Worm (Caenorhabditis elegans): ENCODE data around the gene nduv-2.

nduv-2 gene

DNA sequence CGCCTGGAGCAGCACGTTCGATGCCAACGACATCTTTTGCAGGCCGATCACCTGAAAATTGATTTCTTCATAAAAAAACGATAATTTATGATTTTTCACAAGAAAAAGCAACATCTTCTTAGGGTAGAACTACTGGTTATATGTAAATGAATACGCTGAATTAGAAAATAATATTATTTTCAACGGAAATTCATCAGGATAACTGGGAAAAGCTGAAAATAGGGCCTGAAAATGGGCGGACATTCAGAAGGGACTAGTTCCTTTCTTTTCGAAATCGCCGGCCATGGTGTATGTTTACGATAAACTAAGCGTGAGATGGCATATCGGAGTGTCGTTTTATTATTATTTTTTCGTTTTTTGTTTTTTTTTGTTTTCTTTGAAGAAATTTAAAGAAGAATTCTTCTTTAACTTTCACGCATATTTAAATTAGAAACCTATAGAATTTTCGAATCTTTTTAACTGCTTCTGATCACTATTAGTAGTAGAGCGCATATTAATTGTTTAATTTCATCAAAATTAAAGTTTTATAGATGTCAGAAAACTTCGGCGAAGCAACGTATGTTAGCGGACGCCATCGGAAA lies at the start of gene nduv-2, which contains the start of gene F53F4.12:
TSS of gene nduv-2 (minus strand) at position 51 of the 581 bp plus-strand sequence.
TSS of gene F53F4.12 (plus strand) at position 531 of the 581 bp plus-strand sequence.
- no peak for TF ChIP-seq mxl-1 (tag; optimal IDR thresholded peaks at IDR 0.05)
- peak; percentile 88 for TF ChIP-seq attf-3 (GFP tag; conservative IDR thresholded peaks at IDR 0.05)

- TF ChIP-seq Y56A3A.18 (GFP tag; IDR thresholded peaks at IDR 0.05) (no peak), chd-7 (tag; optimal IDR thresholded peaks at IDR 0.05) (no peak), hsf-1 (GFP tag; IDR thresholded peaks at IDR 0.05) (peak; percentile 96), sdz-38 (tag; optimal IDR thresholded peaks at IDR 0.05) (no peak), him-1 (tag; optimal IDR thresholded peaks at IDR 0.05) (no peak), nhr-90 (tag; optimal IDR thresholded peaks at IDR 0.05) (no peak), hmg-1.2 (GFP tag; IDR thresholded peaks at IDR 0.05) (peak; percentile 15; the same call in 1 of the 2 replicates), sea-2 (GFP tag; IDR thresholded peaks at IDR 0.05) (no peak), tbx-9 (tag; optimal IDR thresholded peaks at IDR 0.05; ENCODE audit: borderline replicate concordance) (no peak), lin-54 (GFP tag; optimal IDR thresholded peaks at IDR 0.05) (peak; percentile 32), gei-17 (GFP tag; optimal IDR thresholded peaks at IDR 0.05) (no peak), snpc-4 (GFP tag; optimal IDR thresholded peaks at IDR 0.05) (no peak), snpc-4 (tag; optimal IDR thresholded peaks at IDR 0.05) (no peak), B0336.3 (GFP tag; IDR thresholded peaks at IDR 0.05) (no peak), lag-1 (GFP tag; IDR thresholded peaks at IDR 0.05) (no peak), B0035.1 (tag; optimal IDR thresholded peaks at IDR 0.05) (no peak), hlh-12 (tag; optimal IDR thresholded peaks at IDR 0.05) (no peak), hmg-20 (GFP tag; IDR thresholded peaks at IDR 0.05) (no peak), nhr-27 (tag; optimal IDR thresholded peaks at IDR 0.05) (no peak), efl-1 (GFP tag; optimal IDR thresholded peaks at IDR 0.05) (peak; percentile 37), ztf-25 (GFP tag; IDR thresholded peaks at IDR 0.05) (no peak), zfh-2 (GFP tag; conservative IDR thresholded peaks at IDR 0.05) (no peak), ztf-18 (tag; optimal IDR thresholded peaks at IDR 0.05) (peak; percentile 73), bed-1 (GFP tag; IDR thresholded peaks at IDR 0.05) (no peak), pbrm-1 (GFP tag; IDR thresholded peaks at IDR 0.05) (peak; percentile 55; the same call in 1 of the 2 replicates), mcd-1 (GFP tag; IDR thresholded peaks at IDR 0.05) (0 out of 2 replicates have a peak, but pooled peaks have one; percentile 25), D2030.7 (GFP tag; IDR thresholded peaks at IDR 0.05) (peak; percentile 43), aptf-2 (GFP tag; conservative IDR thresholded peaks at IDR 0.05) (no peak), lir-1 (GFP tag; conservative IDR thresholded peaks at IDR 0.05) (no peak), rpc-1 (optimal IDR thresholded peaks at IDR 0.05) (no peak), rpc-1 (tag; optimal IDR thresholded peaks at IDR 0.05) (no peak), nhr-120 (GFP tag; IDR thresholded peaks at IDR 0.05) (no peak), F57C9.4 (tag; optimal IDR thresholded peaks at IDR 0.05) (no peak), mes-4 (tag; optimal IDR thresholded peaks at IDR 0.05) (no peak), lin-40 (tag; optimal IDR thresholded peaks at IDR 0.05) (no peak), lsl-1 (GFP tag; optimal IDR thresholded peaks at IDR 0.05) (peak; percentile 90), ceh-100 (GFP tag; IDR thresholded peaks at IDR 0.05) (0 out of 2 replicates have a peak, but pooled peaks have one; percentile 21), F33H1.4 (GFP tag; IDR thresholded peaks at IDR 0.05) (peak; percentile 43), Y53F4B.3 (GFP tag; IDR thresholded peaks at IDR 0.05) (no peak), F23B12.7 (tag; optimal IDR thresholded peaks at IDR 0.05; ENCODE audit: insufficient read depth) (no peak), ets-4 (GFP tag; optimal IDR thresholded peaks at IDR 0.05) (no peak), snpc-1.1 (tag; optimal IDR thresholded peaks at IDR 0.05; ENCODE audit: insufficient read depth) (no peak), Y67H2A.10 (GFP tag; conservative IDR thresholded peaks at IDR 0.05) (no peak), madf-8 (GFP tag; conservative IDR thresholded peaks at IDR 0.05) (peak; percentile 93)
Measured at ce11 chrV:13671911-13672639, 46.7 kb upstream of the nduv-2 start, which contains the start of the genes mip-2 and F58G11.4. Gene mip-2, minus strand, starts transcription at chrV:13671958. Gene F58G11.4, plus strand, starts transcription at chrV:13672589.

Data from whole organism, young adult.